Worm (Caenorhabditis elegans) whole organism, young adult: Measurements from ENCODE around the gene C46G7.5.

Source experiments
- F22D6.2 ChIP-seq: sonication (generic microtip); optimal IDR thresholded peaks from 2 replicates; lab custom pipeline; 2016; ENCODE audit warnings: mild to moderate bottlenecking, missing genetic modification characterization, missing compliant biosample characterization
- F57A8.1 ChIP-seq: fragments of 200-800 bp; sonication (Bioruptor generic); optimal IDR thresholded peaks from 2 replicates; lab custom pipeline; 2018; ENCODE audit warnings: mild to moderate bottlenecking, missing genetic modification characterization, moderate library complexity, missing compliant biosample characterization
- Y53G8AR.9 ChIP-seq: fragments of 200-800 bp; sonication (Bioruptor generic); conservative IDR thresholded peaks from 2 replicates; pipeline ENCODE4 v1.3.6; 2022; ENCODE audit warnings: missing genetic modification reagents, missing genetic modification characterization, missing compliant biosample characterization
- Y95B8A.8 ChIP-seq: fragments of 200-800 bp; sonication (Bioruptor generic); IDR thresholded peaks from 2 replicates; pipeline ENCODE4 v1.3.6; 2022; ENCODE audit warnings: missing genetic modification reagents, missing genetic modification characterization, missing compliant biosample characterization
- ama-1 ChIP-seq, 3 experiments: fragments of 150-350 bp in 1 of 3; sonication (generic microtip) in 2 of 3; optimal IDR thresholded peaks; 2 replicates each; lab custom pipeline; 2014 to 2018; ENCODE audit warnings: missing biosample characterization in 2 of 3, missing genetic modification characterization in 2 of 3, missing genetic modification reagents in 2 of 3
- hlh-26 ChIP-seq: fragments of 200-800 bp; sonication (Bioruptor generic); conservative IDR thresholded peaks from 2 replicates; pipeline ENCODE4 v1.3.6; 2022; ENCODE audit warnings: missing genetic modification reagents, missing genetic modification characterization, missing compliant biosample characterization
- let-526 ChIP-seq: fragments of 200-800 bp; sonication (Bioruptor generic); IDR thresholded peaks from 2 replicates; pipeline ENCODE4 v1.3.6; 2022; ENCODE audit warnings: missing genetic modification reagents, missing genetic modification characterization, missing compliant biosample characterization
- lir-1 ChIP-seq: fragments of 200-800 bp; sonication (Bioruptor generic); conservative IDR thresholded peaks from 2 replicates; pipeline ENCODE4 v1.3.6; 2022; ENCODE audit warnings: missing genetic modification reagents, missing genetic modification characterization, missing compliant biosample characterization
- mxl-1 ChIP-seq: sonication (generic microtip); optimal IDR thresholded peaks from 2 replicates; lab custom pipeline; 2016; ENCODE audit warnings: missing genetic modification characterization, missing compliant biosample characterization
- pbrm-1 ChIP-seq: fragments of 200-800 bp; sonication (Bioruptor generic); IDR thresholded peaks from 2 replicates; pipeline ENCODE4 v1.3.6; 2022; ENCODE audit warnings: missing genetic modification reagents, missing genetic modification characterization, missing compliant biosample characterization
- pha-4 ChIP-seq: fragments of 150-350 bp; sonication (generic microtip); optimal IDR thresholded peaks from 2 replicates; lab custom pipeline; 2014; ENCODE audit warnings: missing biosample characterization, missing genetic modification reagents, missing genetic modification characterization
- snpc-1.3 ChIP-seq: sonication (generic microtip); optimal IDR thresholded peaks from 2 replicates; lab custom pipeline; 2017; ENCODE audit warnings: missing genetic modification characterization, mild to moderate bottlenecking, missing compliant biosample characterization, antibody characterized with exemption, moderate library complexity, missing genotype, missing genetic modification reagents; ENCODE audit not compliant: insufficient read depth
- snpc-4 ChIP-seq, 5 experiments: fragments of 150-350 bp in 1 of 5; sonication (generic microtip) in 4 of 5; optimal IDR thresholded peaks; 2 replicates each; lab custom pipeline; 2014 to 2018; ENCODE audit warnings: missing genetic modification characterization in 5 of 5, missing biosample characterization in 3 of 5, antibody characterized with exemption in 2 of 5, mild to moderate bottlenecking in 2 of 5, missing compliant biosample characterization in 2 of 5, missing genotype in 2 of 5, moderate library complexity in 2 of 5, missing genetic modification reagents in 1 of 5
- tbx-9 ChIP-seq: sonication (generic microtip); optimal IDR thresholded peaks from 2 replicates; lab custom pipeline; 2016; ENCODE audit warnings: borderline replicate concordance, missing genetic modification characterization, inconsistent platforms, missing compliant biosample characterization

DNA sequence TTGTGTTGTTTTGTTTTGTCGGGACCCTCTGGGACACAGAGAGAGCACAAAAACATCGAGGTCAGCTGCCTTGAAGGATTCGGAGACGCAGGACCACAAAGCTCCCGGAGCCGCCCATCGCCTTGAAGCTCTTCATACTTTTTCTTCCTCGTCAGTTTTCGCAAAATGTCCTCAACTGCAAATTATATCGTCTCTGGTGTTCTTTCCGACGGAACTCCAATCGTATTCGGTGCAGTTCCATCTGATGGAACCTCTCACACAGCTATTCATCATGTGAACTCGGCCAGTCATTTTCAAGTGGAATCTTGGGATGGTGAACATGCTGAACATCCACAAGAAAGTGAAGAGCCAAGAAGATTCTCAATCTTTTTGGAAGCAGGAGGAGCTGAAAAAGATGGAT is 26.0 kb downstream of the C46G7.5 start:
- TF ChIP-seq snpc-1.3 (tag; lab: Kevin White, UChicago) (no peak), Y53G8AR.9 (GFP tag; lab: Robert Waterston, UW) (no peak), pha-4 (no peak), Y95B8A.8 (GFP tag; lab: Robert Waterston, UW) (no peak), snpc-4 (GFP tag; optimal IDR thresholded peaks at IDR 0.05; lab: Kevin White, UChicago) (no peak), snpc-4 (tag; optimal IDR thresholded peaks at IDR 0.05; lab: Kevin White, UChicago) (no peak), lir-1 (GFP tag; lab: Robert Waterston, UW) (no peak), pbrm-1 (no peak), ama-1 (optimal IDR thresholded peaks at IDR 0.05; lab: Kevin White, UChicago) (no peak), ama-1 (GFP tag; optimal IDR thresholded peaks at IDR 0.05; lab: Kevin White, UChicago) (no peak), F22D6.2 (no peak), hlh-26 (GFP tag; lab: Robert Waterston, UW) (no peak), F57A8.1 (GFP tag; lab: Kevin White, UChicago) (no peak), tbx-9 (tag; lab: Kevin White, UChicago) (no peak), let-526 (GFP tag; lab: Robert Waterston, UW) (no peak), mxl-1 (no peak)
